Fruit fly (Drosophila melanogaster) whole organism, embryonic: ENCODE results near the gene Ir94a.

Source experiments
- Asciz ChIP-seq: fragments of 200-800 bp; sonication (Bioruptor generic); optimal IDR thresholded peaks from 2 replicates; lab custom pipeline; 2017; ENCODE audit warnings: missing biosample characterization, mild to moderate bottlenecking, missing genetic modification characterization, missing genetic modification reagents
- Bgb ChIP-seq: fragments of 200-800 bp; sonication (Bioruptor generic); IDR thresholded peaks from 2 replicates; pipeline ENCODE4 v1.3.6; 2022; ENCODE audit warnings: missing biosample characterization, missing genetic modification characterization; ENCODE audit not compliant: partially characterized antibody
- CG10366 ChIP-seq: fragments of 200-800 bp; sonication (Bioruptor generic); IDR thresholded peaks from 2 replicates; pipeline ENCODE4 v1.3.6; 2022; ENCODE audit warnings: missing biosample characterization, missing genetic modification characterization
- CG10431 ChIP-seq: fragments of 200-800 bp; sonication (Bioruptor generic); optimal IDR thresholded peaks from 3 replicates; lab custom pipeline; 2018; ENCODE audit warnings: missing biosample characterization, mild to moderate bottlenecking, missing genetic modification characterization
- CG11696 ChIP-seq: fragments of 200-800 bp; sonication (Bioruptor generic); IDR thresholded peaks from 2 replicates; pipeline ENCODE4 v1.3.6; 2022; ENCODE audit warnings: missing biosample characterization, missing genetic modification characterization
- CG12769 ChIP-seq: fragments of 200-800 bp; sonication (Bioruptor generic); optimal IDR thresholded peaks from 2 replicates; lab custom pipeline; 2019; ENCODE audit warnings: missing biosample characterization, mild to moderate bottlenecking, missing genetic modification characterization, moderate library complexity
- CG14710 ChIP-seq: fragments of 200-800 bp; sonication (Bioruptor generic); optimal IDR thresholded peaks from 3 replicates; lab custom pipeline; 2019; ENCODE audit warnings: missing biosample characterization, mild to moderate bottlenecking, missing genetic modification characterization, moderate library complexity
- CG1529 ChIP-seq: fragments of 200-800 bp; sonication (Bioruptor generic); optimal IDR thresholded peaks from 3 replicates; lab custom pipeline; 2018; ENCODE audit warnings: missing biosample characterization, missing genetic modification characterization
- CG1602 ChIP-seq: fragments of 200-800 bp; sonication (Bioruptor generic); optimal IDR thresholded peaks from 3 replicates; lab custom pipeline; 2016; ENCODE audit warnings: missing biosample characterization, missing genetic modification characterization
- CG17612 ChIP-seq: fragments of 200-800 bp; sonication (Bioruptor generic); IDR thresholded peaks from 2 replicates; pipeline ENCODE4 v1.3.6; 2022; ENCODE audit warnings: missing biosample characterization, missing genetic modification characterization
- CG1832 ChIP-seq: fragments of 200-800 bp; sonication (Bioruptor generic); optimal IDR thresholded peaks from 2 replicates; lab custom pipeline; 2017; ENCODE audit warnings: missing biosample characterization, mild to moderate bottlenecking, missing genetic modification characterization, inconsistent platforms
- CG2202 ChIP-seq: fragments of 200-800 bp; sonication (Bioruptor generic); optimal IDR thresholded peaks from 2 replicates; lab custom pipeline; 2018; ENCODE audit warnings: missing biosample characterization, mild to moderate bottlenecking, missing genetic modification characterization
- CG4404 ChIP-seq: fragments of 200-800 bp; sonication (Bioruptor generic); IDR thresholded peaks from 2 replicates; pipeline ENCODE4 v1.3.6; 2022; ENCODE audit warnings: missing biosample characterization, missing genetic modification characterization
- CG4730 ChIP-seq: fragments of 200-800 bp; sonication (Bioruptor generic); IDR thresholded peaks from 2 replicates; pipeline ENCODE4 v1.3.6; 2022; ENCODE audit warnings: missing biosample characterization, missing genetic modification characterization
- CG5245 ChIP-seq: fragments of 200-800 bp; sonication (Bioruptor generic); optimal IDR thresholded peaks from 3 replicates; lab custom pipeline; 2016; ENCODE audit warnings: missing biosample characterization, missing genetic modification characterization
- CG5953 ChIP-seq: fragments of 200-800 bp; sonication (Bioruptor generic); IDR thresholded peaks from 2 replicates; pipeline ENCODE4 v1.3.6; 2022; ENCODE audit warnings: missing biosample characterization, missing genetic modification characterization
- CG6254 ChIP-seq: fragments of 200-800 bp; sonication (Bioruptor generic); optimal IDR thresholded peaks from 3 replicates; lab custom pipeline; 2017; ENCODE audit warnings: mild to moderate bottlenecking, missing biosample characterization, missing genetic modification reagents, missing genetic modification characterization
- CG6683 ChIP-seq: fragments of 200-800 bp; sonication (Bioruptor generic); optimal IDR thresholded peaks from 2 replicates; lab custom pipeline; 2017; ENCODE audit warnings: missing biosample characterization, mild to moderate bottlenecking, missing genetic modification characterization, missing genetic modification reagents
- CoRest ChIP-seq: fragments of 200-800 bp; sonication (Bioruptor generic); optimal IDR thresholded peaks from 3 replicates; lab custom pipeline; 2018; ENCODE audit warnings: missing biosample characterization, mild to moderate bottlenecking, missing genetic modification characterization, moderate library complexity
- CrebB ChIP-seq: fragments of 200-800 bp; sonication (Bioruptor generic); optimal IDR thresholded peaks from 3 replicates; lab custom pipeline; 2018; ENCODE audit warnings: missing biosample characterization, mild to moderate bottlenecking, missing genetic modification characterization
- D ChIP-seq, 2 experiments: fragments of 200-800 bp in 1 of 2; fragments of >200 bp in 1 of 2; sonication (Bioruptor generic) in 1 of 2; optimal IDR thresholded peaks; 2 replicates in 1 of 2; 3 replicates in 1 of 2; lab custom pipeline; 2017; ENCODE audit warnings: mild to moderate bottlenecking in 1 of 2, missing biosample characterization in 1 of 2, missing genetic modification characterization in 1 of 2, missing genetic modification reagents in 1 of 2
- Hey ChIP-seq: fragments of 200-800 bp; sonication (Bioruptor generic); optimal IDR thresholded peaks from 3 replicates; lab custom pipeline; 2018; ENCODE audit warnings: missing biosample characterization, mild to moderate bottlenecking, missing genetic modification characterization
- Hmx ChIP-seq: fragments of 200-800 bp; sonication (Bioruptor generic); optimal IDR thresholded peaks from 2 replicates; lab custom pipeline; 2016; ENCODE audit warnings: missing biosample characterization, missing genetic modification characterization
- Nf-YA ChIP-seq: fragments of 200-800 bp; sonication (Bioruptor generic); IDR thresholded peaks from 2 replicates; pipeline ENCODE4 v1.3.6; 2022; ENCODE audit warnings: missing biosample characterization, missing genetic modification characterization
- Side ChIP-seq: fragments of 200-800 bp; sonication (Bioruptor generic); optimal IDR thresholded peaks from 2 replicates; lab custom pipeline; 2016; ENCODE audit warnings: missing biosample characterization, missing genetic modification characterization
- Usf ChIP-seq: fragments of 200-800 bp; sonication (Bioruptor generic); optimal IDR thresholded peaks from 2 replicates; lab custom pipeline; 2017; ENCODE audit warnings: missing genotype, missing biosample characterization, missing genetic modification characterization
- aop ChIP-seq: fragments of 200-800 bp; sonication (Bioruptor generic); IDR thresholded peaks from 2 replicates; pipeline ENCODE4 v1.3.6; 2022; ENCODE audit warnings: missing biosample characterization, missing genetic modification characterization
- bowl ChIP-seq: fragments of 200-800 bp; sonication (Bioruptor generic); IDR thresholded peaks from 2 replicates; pipeline ENCODE4 v1.3.6; 2022; ENCODE audit warnings: missing biosample characterization, missing genetic modification characterization
- crol ChIP-seq: fragments of 200-800 bp; sonication (Bioruptor generic); IDR thresholded peaks from 2 replicates; pipeline ENCODE4 v1.3.6; 2022; ENCODE audit warnings: missing biosample characterization, missing genetic modification characterization
- disco-r ChIP-seq: fragments of 200-800 bp; sonication (Bioruptor generic); optimal IDR thresholded peaks from 2 replicates; lab custom pipeline; 2016; ENCODE audit warnings: missing biosample characterization, missing genetic modification characterization
- dm ChIP-seq: fragments of 200-800 bp; sonication (Bioruptor generic); optimal IDR thresholded peaks from 3 replicates; lab custom pipeline; 2016; ENCODE audit warnings: missing biosample characterization, missing genetic modification characterization
- dysf ChIP-seq: fragments of 200-800 bp; sonication (Bioruptor generic); IDR thresholded peaks from 3 replicates; pipeline ENCODE4 v1.3.6; 2022; ENCODE audit warnings: missing biosample characterization, missing genetic modification characterization
- ems ChIP-seq: fragments of 200-800 bp; sonication (Bioruptor generic); optimal IDR thresholded peaks from 3 replicates; lab custom pipeline; 2016; ENCODE audit warnings: missing biosample characterization, missing genetic modification characterization
- en ChIP-seq: fragments of 200-800 bp; sonication (Bioruptor generic); optimal IDR thresholded peaks from 2 replicates; lab custom pipeline; 2016; ENCODE audit warnings: missing biosample characterization, missing genetic modification characterization
- h ChIP-seq: fragments of >200 bp; optimal IDR thresholded peaks from 2 replicates; lab custom pipeline; 2017
- hbn ChIP-seq: fragments of 200-800 bp; sonication (Bioruptor generic); IDR thresholded peaks from 2 replicates; pipeline ENCODE4 v1.3.6; 2022; ENCODE audit warnings: missing biosample characterization, missing genetic modification characterization; ENCODE audit not compliant: partially characterized antibody
- kah ChIP-seq: fragments of 200-800 bp; sonication (Bioruptor generic); optimal IDR thresholded peaks from 2 replicates; lab custom pipeline; 2018; ENCODE audit warnings: missing biosample characterization, mild to moderate bottlenecking, missing genetic modification characterization
- mld ChIP-seq: fragments of 200-800 bp; sonication (Bioruptor generic); IDR thresholded peaks from 3 replicates; pipeline ENCODE4 v1.3.6; 2022; ENCODE audit warnings: missing biosample characterization, missing genetic modification characterization; ENCODE audit not compliant: partially characterized antibody
- nom ChIP-seq: fragments of 200-800 bp; sonication (Bioruptor generic); optimal IDR thresholded peaks from 2 replicates; lab custom pipeline; 2017; ENCODE audit warnings: missing biosample characterization, missing genetic modification characterization, mild to moderate bottlenecking, moderate library complexity, missing genetic modification reagents
- odd ChIP-seq: fragments of 200-800 bp; sonication (Bioruptor generic); optimal IDR thresholded peaks from 2 replicates; lab custom pipeline; 2017; ENCODE audit warnings: missing biosample characterization, mild to moderate bottlenecking, missing genetic modification characterization
- pan ChIP-seq, 4 experiments: fragments of >200 bp in 3 of 4; fragments of 200-800 bp in 1 of 4; sonication (Bioruptor generic) in 1 of 4; optimal IDR thresholded peaks in 3 of 4; IDR thresholded peaks in 1 of 4; 2 replicates each; pipeline versions ENCODE4 v1.3.6 to Lab custom; 2017 to 2022; ENCODE audit warnings: missing biosample characterization in 2 of 4, missing genetic modification characterization in 2 of 4, mixed read lengths in 1 of 4
- salm ChIP-seq: fragments of 200-800 bp; sonication (Bioruptor generic); optimal IDR thresholded peaks from 2 replicates; lab custom pipeline; 2018; ENCODE audit warnings: missing biosample characterization, mild to moderate bottlenecking, missing genetic modification characterization
- sc ChIP-seq, 3 experiments: fragments of >200 bp in 2 of 3; fragments of 200-800 bp in 1 of 3; sonication (Bioruptor generic) in 1 of 3; optimal IDR thresholded peaks; 2 replicates in 2 of 3; 3 replicates in 1 of 3; lab custom pipeline; 2017; ENCODE audit warnings: mild to moderate bottlenecking in 1 of 3, missing biosample characterization in 1 of 3, missing genetic modification characterization in 1 of 3, missing genetic modification reagents in 1 of 3
- sens-2 ChIP-seq: fragments of 200-800 bp; sonication (Bioruptor generic); IDR thresholded peaks from 2 replicates; pipeline ENCODE4 v1.3.6; 2022; ENCODE audit warnings: missing biosample characterization, missing genetic modification characterization
- ssp ChIP-seq: fragments of 200-800 bp; sonication (Bioruptor generic); IDR thresholded peaks from 2 replicates; pipeline ENCODE4 v1.3.6; 2022; ENCODE audit warnings: missing biosample characterization, missing genetic modification characterization
- trh ChIP-seq: fragments of 200-800 bp; sonication (Bioruptor generic); optimal IDR thresholded peaks from 2 replicates; lab custom pipeline; 2016; ENCODE audit warnings: missing biosample characterization, missing genetic modification characterization
- usp ChIP-seq: fragments of >200 bp; optimal IDR thresholded peaks from 2 replicates; lab custom pipeline; 2017; ENCODE audit warnings: missing biosample characterization, missing genetic modification characterization

The Ir94a gene

DNA sequence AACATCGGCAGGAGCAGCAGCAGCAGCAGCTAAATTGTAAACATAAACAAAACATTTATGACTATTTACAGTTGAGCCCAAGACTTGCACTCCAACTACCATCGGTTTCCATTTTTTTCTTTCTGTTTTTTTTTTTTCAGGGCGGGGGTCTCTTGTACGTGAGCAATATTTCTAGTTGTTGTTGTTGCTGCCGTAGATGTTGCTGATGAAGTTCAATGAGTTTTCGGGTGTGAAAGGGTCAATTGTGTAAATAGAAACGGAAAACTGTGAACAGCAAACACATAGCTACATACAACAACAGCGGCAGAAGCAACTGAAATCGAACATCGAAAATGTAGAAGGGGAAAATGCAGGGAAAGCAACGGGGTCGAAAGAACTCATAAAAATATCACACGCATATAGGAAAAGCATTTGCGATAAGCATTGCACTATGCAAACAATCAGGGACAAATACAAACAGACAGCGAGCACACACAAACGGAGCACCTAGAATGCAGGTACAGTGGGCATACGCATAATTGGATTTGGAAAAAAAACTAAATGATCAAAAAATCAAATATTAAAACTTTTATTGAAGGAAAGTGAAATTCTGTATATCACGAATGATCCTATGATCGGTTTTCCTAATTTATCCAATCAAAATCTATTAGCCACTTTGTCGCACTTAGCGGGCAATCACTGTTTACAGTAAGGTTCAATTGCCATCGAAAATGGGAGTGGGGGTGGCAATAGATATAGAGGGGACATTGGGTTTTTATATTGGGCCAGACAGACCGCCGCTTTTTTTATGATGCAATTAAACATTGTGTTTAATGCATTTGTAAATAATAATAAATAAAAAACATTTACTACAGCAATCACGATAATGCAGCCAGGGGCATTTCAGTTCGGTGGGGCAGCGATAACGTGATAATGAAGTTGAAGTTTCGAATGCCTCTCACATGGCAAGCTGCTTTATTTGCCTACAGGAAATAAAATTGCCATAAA, 32.5 kb downstream of the Ir94a start (continued):
- TF ChIP-seq CG10431 (GFP tag; lab: Kevin White, UChicago) = peak; percentile 72
- peak; percentile 72 for TF ChIP-seq Asciz (GFP tag; lab: Kevin White, UChicago)
- TF ChIP-seq CG2202 (tag; lab: Kevin White, UChicago) = peak; percentile 82
- no peak for TF ChIP-seq hbn (GFP tag; lab: Robert Waterston, UW)
- TF ChIP-seq Side (GFP tag; lab: Kevin White, UChicago) = peak; percentile 56
- no peak for TF ChIP-seq disco-r
- TF ChIP-seq Bgb = no peak
- TF ChIP-seq sc (optimal IDR thresholded peaks at IDR 0.05; lab: Kevin White, UChicago) = no peak
- peak; percentile 80 for TF ChIP-seq sc (GFP tag; optimal IDR thresholded peaks at IDR 0.05; lab: Kevin White, UChicago)
- TF ChIP-seq kah (GFP tag; lab: Kevin White, UChicago) = peak; percentile 23
- peak; percentile 72 for TF ChIP-seq CG11696 (GFP tag; lab: Robert Waterston, UW)
- TF ChIP-seq CG5245 (GFP tag; lab: Kevin White, UChicago) = peak; percentile 86
- TF ChIP-seq usp (GFP tag; lab: Kevin White, UChicago) = no peak
- peak; percentile 46; the same call in 1 of the 2 replicates for TF ChIP-seq bowl (GFP tag; lab: Robert Waterston, UW)
- no peak for TF ChIP-seq aop (GFP tag; lab: Robert Waterston, UW)
- TF ChIP-seq odd (GFP tag; lab: Kevin White, UChicago) = no peak
- peak; percentile 51 for TF ChIP-seq en
- TF ChIP-seq Hey (tag; lab: Kevin White, UChicago) = no peak
- peak; percentile 79 for TF ChIP-seq CoRest (tag; lab: Kevin White, UChicago)
- peak; percentile 78 for TF ChIP-seq dysf (GFP tag; lab: Robert Waterston, UW)
- TF ChIP-seq sens-2 (GFP tag; lab: Robert Waterston, UW) = peak; percentile 80
- TF ChIP-seq ems (GFP tag; lab: Kevin White, UChicago) = peak; percentile 49
- TF ChIP-seq CG17612 = 0 out of 2 replicates have a peak, but pooled peaks have one; percentile 59
- no peak for TF ChIP-seq pan (optimal IDR thresholded peaks at IDR 0.05; lab: Kevin White, UChicago)
- peak in 1 of 2 experiments; percentile 81 for TF ChIP-seq pan (GFP tag; optimal IDR thresholded peaks at IDR 0.05 in 1 of 2, IDR thresholded peaks at IDR 0.05 in 1 of 2)
- TF ChIP-seq Hmx (GFP tag; lab: Kevin White, UChicago) = peak; percentile 38
- peak; percentile 52 for TF ChIP-seq CG6683 (GFP tag; lab: Kevin White, UChicago)
- peak; percentile 54 for TF ChIP-seq CG1602
- peak; percentile 80 for TF ChIP-seq CG4730 (GFP tag; lab: Robert Waterston, UW)
- TF ChIP-seq CG14710 (tag; lab: Kevin White, UChicago) = peak; percentile 83
- TF ChIP-seq h (lab: Kevin White, UChicago) = no peak
- TF ChIP-seq mld = no peak
- TF ChIP-seq crol (GFP tag; lab: Robert Waterston, UW) = no peak
- no peak for TF ChIP-seq nom (GFP tag; lab: Kevin White, UChicago)
- TF ChIP-seq salm = peak; percentile 71
- TF ChIP-seq ssp (GFP tag; lab: Robert Waterston, UW) = peak; percentile 81
- TF ChIP-seq Usf (GFP tag; lab: Kevin White, UChicago) = peak; percentile 27
- TF ChIP-seq dm (GFP tag; lab: Kevin White, UChicago) = peak; percentile 40
- TF ChIP-seq D (optimal IDR thresholded peaks at IDR 0.05; lab: Kevin White, UChicago) = no peak
- peak; percentile 78 for TF ChIP-seq D (GFP tag; optimal IDR thresholded peaks at IDR 0.05; lab: Kevin White, UChicago)
- TF ChIP-seq CG1832 (GFP tag; lab: Kevin White, UChicago) = no peak
- peak; percentile 76 for TF ChIP-seq CG1529 (GFP tag; lab: Kevin White, UChicago)
- peak; percentile 73 for TF ChIP-seq Nf-YA
- peak; percentile 35 for TF ChIP-seq CrebB (tag; lab: Kevin White, UChicago)
- peak; percentile 85 for TF ChIP-seq CG10366
- TF ChIP-seq CG5953 = peak; percentile 76
- peak; percentile 10 for TF ChIP-seq CG12769 (tag; lab: Kevin White, UChicago)
- TF ChIP-seq CG6254 (GFP tag; lab: Kevin White, UChicago) = peak; percentile 78
- TF ChIP-seq trh (GFP tag; lab: Kevin White, UChicago) = peak; percentile 12
- peak; percentile 91 for TF ChIP-seq CG4404 (GFP tag; lab: Robert Waterston, UW)
